Worm (Caenorhabditis elegans) whole organism, L4 larva: Measurements from ENCODE around the gene AH9.4.

ENCODE experiments used
- F26F4.8 ChIP-seq: fragments of 200-800 bp; sonication (Bioruptor generic); conservative IDR thresholded peaks from 2 replicates; pipeline ENCODE4 v1.3.6; 2022; ENCODE audit warnings: missing genetic modification characterization, missing compliant biosample characterization
- F37D6.2 ChIP-seq: sonication (generic microtip); optimal IDR thresholded peaks from 2 replicates; lab custom pipeline; 2016; ENCODE audit warnings: mild to moderate bottlenecking, missing genetic modification characterization, missing compliant biosample characterization
- F44E2.7 ChIP-seq: fragments of 200-800 bp; sonication (Bioruptor generic); IDR thresholded peaks from 2 replicates; pipeline ENCODE4 v2.1.2; 2022; ENCODE audit warnings: missing genetic modification characterization, missing compliant biosample characterization
- T20F7.1 ChIP-seq: fragments of 200-800 bp; sonication (Bioruptor generic); optimal IDR thresholded peaks from 2 replicates; lab custom pipeline; 2018; ENCODE audit warnings: mild to moderate bottlenecking, missing genetic modification characterization, missing compliant biosample characterization
- T26A8.4 ChIP-seq: fragments of 200-800 bp; sonication (Bioruptor generic); IDR thresholded peaks from 2 replicates; pipeline ENCODE4 v1.3.6; 2022; ENCODE audit warnings: missing genetic modification characterization, missing compliant biosample characterization
- Y105C5A.15 ChIP-seq: fragments of 200-800 bp; sonication (Bioruptor generic); IDR thresholded peaks from 2 replicates; pipeline ENCODE4 v1.3.6; 2022; ENCODE audit warnings: missing genetic modification characterization, missing compliant biosample characterization
- Y48G9A.11 ChIP-seq: fragments of 200-800 bp; sonication (Bioruptor generic); IDR thresholded peaks from 2 replicates; pipeline ENCODE4 v1.3.6; 2022; ENCODE audit warnings: missing genetic modification reagents, missing genetic modification characterization, missing compliant biosample characterization
- Y75B8A.6 ChIP-seq: fragments of 200-800 bp; sonication (Bioruptor generic); IDR thresholded peaks from 2 replicates; pipeline ENCODE4 v1.3.6; 2022; ENCODE audit warnings: missing genetic modification reagents, missing genetic modification characterization, missing compliant biosample characterization
- ZK546.5 ChIP-seq, 2 experiments: sonication (generic microtip); optimal IDR thresholded peaks; 2 replicates each; lab custom pipeline; 2017; ENCODE audit warnings: missing biosample characterization in 2 of 2, missing genetic modification characterization in 2 of 2
- ama-1 ChIP-seq: fragments of 150-350 bp; optimal IDR thresholded peaks from 2 replicates; lab custom pipeline; 2014; ENCODE audit warnings: inconsistent platforms, mixed read lengths
- arid-1 ChIP-seq: fragments of 200-800 bp; sonication (Bioruptor generic); conservative IDR thresholded peaks from 2 replicates; pipeline ENCODE4 v1.3.6; 2022; ENCODE audit warnings: missing genetic modification reagents, missing genetic modification characterization, missing compliant biosample characterization
- ceh-28 ChIP-seq: fragments of 150-350 bp; optimal IDR thresholded peaks from 2 replicates; lab custom pipeline; 2014; ENCODE audit warnings: missing biosample characterization, missing genetic modification reagents, missing genetic modification characterization
- ceh-62 ChIP-seq: sonication (generic microtip); optimal IDR thresholded peaks from 2 replicates; lab custom pipeline; 2017; ENCODE audit warnings: missing biosample characterization, missing genetic modification characterization
- ceh-82 ChIP-seq: sonication (generic microtip); optimal IDR thresholded peaks from 2 replicates; lab custom pipeline; 2017; ENCODE audit warnings: missing biosample characterization, missing genetic modification characterization
- ces-1 ChIP-seq: fragments of 150-350 bp; sonication (generic microtip); optimal IDR thresholded peaks from 4 replicates; lab custom pipeline; 2014; ENCODE audit warnings: missing biosample characterization, missing genetic modification reagents, missing genetic modification characterization
- daf-12 ChIP-seq: fragments of 150-350 bp; optimal IDR thresholded peaks from 2 replicates; lab custom pipeline; 2014; ENCODE audit warnings: missing biosample characterization, missing genetic modification reagents, missing genetic modification characterization
- daf-8 ChIP-seq: fragments of 200-800 bp; sonication (Bioruptor generic); IDR thresholded peaks from 2 replicates; pipeline ENCODE4 v1.3.6; 2022; ENCODE audit warnings: missing genetic modification characterization, missing compliant biosample characterization
- dmd-6 ChIP-seq: fragments of 200-800 bp; sonication (Bioruptor generic); IDR thresholded peaks from 2 replicates; pipeline ENCODE4 v1.3.6; 2022; ENCODE audit warnings: missing genetic modification reagents, missing genetic modification characterization, missing compliant biosample characterization
- dmd-9 ChIP-seq: fragments of 200-800 bp; sonication (Bioruptor generic); IDR thresholded peaks from 2 replicates; pipeline ENCODE4 v1.3.6; 2022; ENCODE audit warnings: missing genetic modification reagents, missing genetic modification characterization, missing compliant biosample characterization
- dpl-1 ChIP-seq: fragments of 150-350 bp; optimal IDR thresholded peaks from 2 replicates; lab custom pipeline; 2014; ENCODE audit warnings: missing biosample characterization, missing genetic modification reagents, missing genetic modification characterization
- fos-1 ChIP-seq: fragments of 150-350 bp; optimal IDR thresholded peaks from 2 replicates; lab custom pipeline; 2014; ENCODE audit warnings: missing biosample characterization, missing genetic modification characterization
- gei-8 ChIP-seq: fragments of 200-800 bp; sonication (Bioruptor generic); optimal IDR thresholded peaks from 2 replicates; lab custom pipeline; 2018; ENCODE audit warnings: mild to moderate bottlenecking, missing genetic modification characterization, missing compliant biosample characterization
- hif-1 ChIP-seq, 2 experiments: sonication (generic microtip); optimal IDR thresholded peaks; 2 replicates each; lab custom pipeline; 2016 to 2017; ENCODE audit warnings: missing compliant biosample characterization in 2 of 2, missing genetic modification characterization in 2 of 2, missing genetic modification reagents in 2 of 2, missing genotype in 2 of 2, mild to moderate bottlenecking in 1 of 2
- hlh-11 ChIP-seq: fragments of 200-800 bp; sonication (Bioruptor generic); optimal IDR thresholded peaks from 2 replicates; lab custom pipeline; 2018; ENCODE audit warnings: mild to moderate bottlenecking, missing genetic modification characterization, missing compliant biosample characterization
- hlh-30 ChIP-seq: sonication (generic microtip); optimal IDR thresholded peaks from 2 replicates; lab custom pipeline; 2017; ENCODE audit warnings: antibody characterized with exemption, mild to moderate bottlenecking, missing genetic modification characterization, missing compliant biosample characterization; ENCODE audit not compliant: insufficient read depth
- hmg-1.1 ChIP-seq: fragments of 200-800 bp; sonication (Bioruptor generic); IDR thresholded peaks from 2 replicates; pipeline ENCODE4 v1.3.6; 2022; ENCODE audit warnings: missing genetic modification reagents, missing genetic modification characterization, missing compliant biosample characterization
- jun-1 ChIP-seq: fragments of 150-350 bp; optimal IDR thresholded peaks from 2 replicates; lab custom pipeline; 2014; ENCODE audit warnings: missing biosample characterization, missing genetic modification reagents, missing genetic modification characterization
- lim-7 ChIP-seq: fragments of 200-800 bp; sonication (Bioruptor generic); IDR thresholded peaks from 2 replicates; pipeline ENCODE4 v1.3.6; 2022; ENCODE audit warnings: missing genetic modification characterization, missing compliant biosample characterization
- lin-1 ChIP-seq: fragments of 200-800 bp; sonication (Bioruptor generic); IDR thresholded peaks from 2 replicates; pipeline ENCODE4 v1.3.6; 2022; ENCODE audit warnings: missing genetic modification reagents, missing genetic modification characterization, missing compliant biosample characterization
- lin-13 ChIP-seq: fragments of 150-350 bp; optimal IDR thresholded peaks from 2 replicates; lab custom pipeline; 2014; ENCODE audit warnings: missing biosample characterization, missing genetic modification reagents, missing genetic modification characterization
- lin-39 ChIP-seq: fragments of 150-350 bp; optimal IDR thresholded peaks from 2 replicates; lab custom pipeline; 2014; ENCODE audit warnings: missing biosample characterization, missing genetic modification reagents, missing genetic modification characterization
- lsy-2 ChIP-seq, 2 experiments: fragments of 150-350 bp in 1 of 2; sonication (generic microtip) in 1 of 2; optimal IDR thresholded peaks; 2 replicates each; lab custom pipeline; 2014 to 2017; ENCODE audit warnings: missing biosample characterization in 2 of 2, missing genetic modification characterization in 2 of 2
- mdt-29 ChIP-seq: fragments of 200-800 bp; sonication (Bioruptor generic); IDR thresholded peaks from 2 replicates; pipeline ENCODE4 v1.3.6; 2022; ENCODE audit warnings: missing genetic modification reagents, missing genetic modification characterization, missing compliant biosample characterization
- nhr-102 ChIP-seq: sonication (generic microtip); optimal IDR thresholded peaks from 2 replicates; lab custom pipeline; 2016; ENCODE audit warnings: mild to moderate bottlenecking, missing genetic modification characterization, moderate library complexity, missing compliant biosample characterization
- nhr-11 ChIP-seq: fragments of 150-350 bp; optimal IDR thresholded peaks from 2 replicates; lab custom pipeline; 2014; ENCODE audit warnings: missing biosample characterization, missing genetic modification characterization
- nhr-111 ChIP-seq: fragments of 200-800 bp; sonication (Bioruptor generic); optimal IDR thresholded peaks from 2 replicates; lab custom pipeline; 2018; ENCODE audit warnings: mild to moderate bottlenecking, missing genetic modification characterization, missing compliant biosample characterization
- nhr-237 ChIP-seq: sonication (generic microtip); optimal IDR thresholded peaks from 2 replicates; lab custom pipeline; 2017; ENCODE audit warnings: missing biosample characterization, missing genetic modification characterization
- nhr-41 ChIP-seq: fragments of 200-800 bp; sonication (Bioruptor generic); IDR thresholded peaks from 2 replicates; pipeline ENCODE4 v1.3.6; 2022; ENCODE audit warnings: missing genetic modification reagents, missing genetic modification characterization, missing compliant biosample characterization
- nhr-76 ChIP-seq: fragments of 150-350 bp; optimal IDR thresholded peaks from 2 replicates; lab custom pipeline; 2014; ENCODE audit warnings: missing biosample characterization, missing genetic modification characterization
- nhr-77 ChIP-seq: fragments of 150-350 bp; optimal IDR thresholded peaks from 2 replicates; lab custom pipeline; 2014; ENCODE audit warnings: missing biosample characterization, missing genetic modification characterization
- pqm-1 ChIP-seq: sonication (generic microtip); optimal IDR thresholded peaks from 2 replicates; lab custom pipeline; 2017; ENCODE audit warnings: missing biosample characterization, missing genetic modification characterization
- saeg-2 ChIP-seq: fragments of 200-800 bp; sonication (Bioruptor generic); IDR thresholded peaks from 2 replicates; pipeline ENCODE4 v1.3.6; 2022; ENCODE audit warnings: missing genetic modification reagents, missing genetic modification characterization, missing compliant biosample characterization
- snpc-1.2 ChIP-seq: fragments of 200-800 bp; sonication (Bioruptor generic); IDR thresholded peaks from 2 replicates; pipeline ENCODE4 v1.3.6; 2022; ENCODE audit warnings: missing genetic modification reagents, missing genetic modification characterization, missing compliant biosample characterization
- snpc-4 ChIP-seq: fragments of 150-350 bp; optimal IDR thresholded peaks from 2 replicates; lab custom pipeline; 2014; ENCODE audit warnings: missing biosample characterization, missing genetic modification characterization
- unc-62 ChIP-seq, 3 experiments: fragments of 150-350 bp in 1 of 3; sonication (generic microtip); optimal IDR thresholded peaks in 2 of 3; peaks in 1 of 3; 1 replicate in 1 of 3; 2 replicates in 2 of 3; lab custom pipeline; 2014 to 2017; ENCODE audit warnings: missing biosample characterization in 3 of 3, missing genetic modification characterization in 3 of 3, missing genetic modification reagents in 3 of 3, missing genotype in 1 of 3
- zfp-3 ChIP-seq: fragments of 200-800 bp; sonication (Bioruptor generic); conservative IDR thresholded peaks from 2 replicates; pipeline ENCODE4 v1.3.6; 2022; ENCODE audit warnings: missing genetic modification reagents, missing genetic modification characterization, missing compliant biosample characterization
- zip-11 ChIP-seq: fragments of 200-800 bp; sonication (Bioruptor generic); IDR thresholded peaks from 2 replicates; pipeline ENCODE4 v1.3.6; 2022; ENCODE audit warnings: missing genetic modification characterization, missing compliant biosample characterization
- ztf-11 ChIP-seq: fragments of 150-350 bp; optimal IDR thresholded peaks from 2 replicates; lab custom pipeline; 2014; ENCODE audit warnings: missing biosample characterization, missing genetic modification characterization

Gene AH9.4

ce11 chrX:2246908-2247307 is 27.2 kb downstream of the AH9.4 start, which contains the start of gene AH9.1:
AH9.1 (minus strand) TSS chrX:2247008.
- no peak for TF ChIP-seq nhr-237 (tag; lab: Kevin White, UChicago)
- no peak for TF ChIP-seq dpl-1 (GFP tag; lab: Kevin White, UChicago)
- no peak for TF ChIP-seq arid-1 (GFP tag; lab: Robert Waterston, UW)
- TF ChIP-seq nhr-11 = no peak
- no peak for TF ChIP-seq zfp-3 (GFP tag; lab: Robert Waterston, UW)
- TF ChIP-seq nhr-76 = no peak
- no peak for TF ChIP-seq fos-1 (tag; lab: Kevin White, UChicago)
- TF ChIP-seq ces-1 (GFP tag; lab: Kevin White, UChicago) = no peak
- no peak for TF ChIP-seq dmd-9 (GFP tag; lab: Robert Waterston, UW)
- TF ChIP-seq gei-8 (GFP tag; lab: Kevin White, UChicago) = no peak
- no peak for TF ChIP-seq Y75B8A.6 (GFP tag; lab: Robert Waterston, UW)
- no peak for TF ChIP-seq ceh-62

- TF ChIP-seq F44E2.7 (GFP tag; lab: Robert Waterston, UW) (no peak), ces-1 (GFP tag; lab: Kevin White, UChicago) (peak; percentile 73), ama-1 (lab: Kevin White, UChicago) (peak; percentile 73), pqm-1 (peak; percentile 58), lim-7 (GFP tag; lab: Robert Waterston, UW) (no peak), Y48G9A.11 (GFP tag; lab: Robert Waterston, UW) (no peak), lsy-2 (tag; optimal IDR thresholded peaks at IDR 0.05; lab: Kevin White, UChicago) (peak; percentile 99 to 100), daf-8 (no peak), hif-1 (tag; optimal IDR thresholded peaks at IDR 0.05; lab: Kevin White, UChicago) (peak in 1 of 2 experiments; percentile 88), lin-39 (peak; percentile 69), T26A8.4 (GFP tag; lab: Robert Waterston, UW) (peak; percentile 94), daf-12 (no peak), nhr-102 (peak; percentile 94), mdt-29 (GFP tag; lab: Robert Waterston, UW) (peak; percentile 48; the same call in 1 of the 2 replicates), lin-1 (GFP tag; lab: Robert Waterston, UW) (peak; percentile 83), lin-13 (GFP tag; lab: Kevin White, UChicago) (peak; percentile 95), F26F4.8 (no peak), hlh-30 (tag; lab: Kevin White, UChicago) (peak; percentile 94), T20F7.1 (GFP tag; lab: Kevin White, UChicago) (peak; percentile 86), dmd-6 (GFP tag; lab: Robert Waterston, UW) (peak; percentile 96), zip-11 (GFP tag; lab: Robert Waterston, UW) (no peak), nhr-41 (GFP tag; lab: Robert Waterston, UW) (no peak), snpc-1.2 (GFP tag; lab: Robert Waterston, UW) (no peak), snpc-4 (no peak), nhr-111 (no peak), nhr-11 (peak; percentile 99), nhr-77 (tag; lab: Kevin White, UChicago) (peak; percentile 97), zfp-3 (GFP tag; lab: Robert Waterston, UW) (peak; percentile 71; the same call in 1 of the 2 replicates), Y105C5A.15 (no peak), F37D6.2 (peak; percentile 92), ZK546.5 (tag; optimal IDR thresholded peaks at IDR 0.05; lab: Kevin White, UChicago) (peak; percentile 93 to 98), nhr-76 (no peak), ztf-11 (no peak), hmg-1.1 (GFP tag; lab: Robert Waterston, UW) (peak; percentile 94), hlh-11 (tag; lab: Kevin White, UChicago) (peak; percentile 96), unc-62 (GFP tag; optimal IDR thresholded peaks at IDR 0.05 in 1 of 2; lab: Kevin White, UChicago) (peak in 1 of 2 experiments; percentile 97), unc-62 (tag; optimal IDR thresholded peaks at IDR 0.05; lab: Kevin White, UChicago) (no peak), ceh-28 (tag; lab: Kevin White, UChicago) (peak; percentile 49), jun-1 (tag; lab: Kevin White, UChicago) (peak; percentile 84), dmd-9 (GFP tag; lab: Robert Waterston, UW) (peak; percentile 65), nhr-237 (tag; lab: Kevin White, UChicago) (peak; percentile 18), saeg-2 (peak; percentile 85), ceh-82 (no peak)
Observed at ce11 chrX:2242568-2243185, 31.5 kb downstream of the AH9.4 start, which contains the start of gene rpl-11.2. rpl-11.2 (minus strand) TSS chrX:2242618.
